Fruit fly (Drosophila melanogaster): ENCODE results near the gene Pkc98E.

The Pkc98E gene

DNA sequence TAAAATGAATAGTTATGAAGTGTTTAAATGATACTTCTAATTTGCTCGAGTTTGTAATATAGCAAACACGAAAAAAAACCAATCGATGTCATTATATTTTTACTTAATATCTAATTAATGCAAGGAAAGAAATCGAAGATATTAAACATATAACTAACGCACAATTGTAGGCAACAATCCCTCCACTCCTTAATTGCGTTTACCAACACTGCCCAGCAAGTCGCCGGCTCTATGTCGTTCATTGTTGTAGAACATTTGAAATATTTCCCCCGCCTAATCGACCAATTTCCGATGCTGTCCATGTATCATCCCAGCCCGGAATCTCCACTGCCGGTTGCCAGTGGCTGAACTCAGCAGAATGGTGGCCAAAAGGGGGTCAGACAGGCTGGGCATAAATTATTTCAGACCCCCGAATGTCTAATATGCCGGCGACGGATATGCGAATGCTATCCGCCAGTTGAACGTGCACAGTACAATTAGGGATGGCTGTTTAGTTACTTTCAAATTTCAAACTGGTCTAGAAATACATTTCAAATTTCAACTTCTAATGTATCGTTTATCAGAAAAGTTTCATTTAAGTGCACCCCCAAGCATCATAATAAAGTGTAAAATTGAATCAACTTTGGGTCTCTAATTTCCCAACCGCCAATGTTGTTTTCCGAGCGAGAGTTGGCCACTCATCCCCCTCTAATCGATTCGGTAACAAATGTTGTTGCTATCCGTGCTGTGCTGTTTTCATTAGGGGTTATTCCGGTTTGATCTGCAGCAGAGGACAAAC is 29.7 kb downstream of the Pkc98E start (continued):
- TF ChIP-seq disco-r (GFP tag; optimal IDR thresholded peaks at IDR 0.05) (no peak), lab (GFP tag; optimal IDR thresholded peaks at IDR 0.05) (peak; percentile 73), CG17829 (tag; optimal IDR thresholded peaks at IDR 0.05) (peak; percentile 22), Oaz (GFP tag; IDR thresholded peaks at IDR 0.05) (no peak), CG11695 (GFP tag; IDR thresholded peaks at IDR 0.05) (peak; percentile 71; the same call in 1 of the 3 replicates), CG18262 (tag; optimal IDR thresholded peaks at IDR 0.05) (peak; percentile 29), CG10147 (GFP tag; optimal IDR thresholded peaks at IDR 0.05) (no peak), CG42726 (GFP tag; IDR thresholded peaks at IDR 0.05; ENCODE audit: partially characterized antibody) (no peak), esg (GFP tag; conservative IDR thresholded peaks at IDR 0.05) (peak; percentile 40), CG12769 (tag; optimal IDR thresholded peaks at IDR 0.05) (peak; percentile 80), Xbp1 (GFP tag; optimal IDR thresholded peaks at IDR 0.05) (peak; percentile 7), Hmx (GFP tag; optimal IDR thresholded peaks at IDR 0.05) (no peak), Med (GFP tag) (peak; percentile 31), Dek (tag; optimal IDR thresholded peaks at IDR 0.05) (peak; percentile 15), bowl (GFP tag; IDR thresholded peaks at IDR 0.05) (no peak), pan (optimal IDR thresholded peaks at IDR 0.05) (no peak), pan (GFP tag; optimal IDR thresholded peaks at IDR 0.05 in 1 of 2, IDR thresholded peaks at IDR 0.05 in 1 of 2) (peak in 1 of 2 experiments; percentile 68), PHDP (tag; optimal IDR thresholded peaks at IDR 0.05) (peak; percentile 39), CG14710 (tag; optimal IDR thresholded peaks at IDR 0.05) (peak; percentile 3), CG2875 (GFP tag; optimal IDR thresholded peaks at IDR 0.05) (no peak), zfh1 (GFP tag; IDR thresholded peaks at IDR 0.05) (peak; percentile 45; the same call in 1 of the 3 replicates), insv (GFP tag; optimal IDR thresholded peaks at IDR 0.05) (no peak), CG12071 (GFP tag; optimal IDR thresholded peaks at IDR 0.05) (peak; percentile 31), Bteb2 (GFP tag; optimal IDR thresholded peaks at IDR 0.05) (peak; percentile 16), unc-4 (GFP tag; IDR thresholded peaks at IDR 0.05; ENCODE audit: partially characterized antibody) (no peak), Gug (GFP tag; IDR thresholded peaks at IDR 0.05) (peak; percentile 7; the same call in 2 of the 4 replicates), CG18599 (GFP tag; optimal IDR thresholded peaks at IDR 0.05) (peak; percentile 82), Fer3 (tag; optimal IDR thresholded peaks at IDR 0.05) (peak; percentile 49), CG12104 (GFP tag; optimal IDR thresholded peaks at IDR 0.05) (no peak), stwl (tag; optimal IDR thresholded peaks at IDR 0.05) (peak; percentile 50), Hr39 (optimal IDR thresholded peaks at IDR 0.05) (no peak), CG12391 (tag; optimal IDR thresholded peaks at IDR 0.05) (peak; percentile 43), pho (GFP tag; optimal IDR thresholded peaks at IDR 0.05) (no peak), gcm2 (GFP tag; optimal IDR thresholded peaks at IDR 0.05) (no peak), pb (GFP tag; optimal IDR thresholded peaks at IDR 0.05) (peak; percentile 40), CG11504 (tag; optimal IDR thresholded peaks at IDR 0.05) (peak; percentile 67), tgo (GFP tag; IDR thresholded peaks at IDR 0.05) (peak; percentile 40; the same call in 1 of the 3 replicates), CG11093 (GFP tag; IDR thresholded peaks at IDR 0.05) (0 out of 3 replicates have a peak, but pooled peaks have one; percentile 15), tap (tag; optimal IDR thresholded peaks at IDR 0.05) (peak; percentile 48), D19A (tag; optimal IDR thresholded peaks at IDR 0.05) (peak; percentile 37), nerfin-1 (tag; optimal IDR thresholded peaks at IDR 0.05) (no peak), Meics (GFP tag; optimal IDR thresholded peaks at IDR 0.05) (peak; percentile 46), Hsf (GFP tag; optimal IDR thresholded peaks at IDR 0.05) (peak; percentile 26), Rfx (GFP tag; IDR thresholded peaks at IDR 0.05) (peak; percentile 72), CG15269 (tag; optimal IDR thresholded peaks at IDR 0.05) (peak; percentile 49), CG12744 (GFP tag; optimal IDR thresholded peaks at IDR 0.05) (no peak), CG3407 (GFP tag; optimal IDR thresholded peaks at IDR 0.05) (no peak), row (GFP tag; IDR thresholded peaks at IDR 0.05) (peak; percentile 64), CG16779 (GFP tag; IDR thresholded peaks at IDR 0.05) (no peak)
